Worm (Caenorhabditis elegans) whole organism, L4/young adult: ENCODE data around the gene drap-1.

Source experiments
- W03F9.2 ChIP-seq: fragments of 150-350 bp; optimal IDR thresholded peaks from 2 replicates; lab custom pipeline; 2014; ENCODE audit warnings: missing biosample characterization, missing genetic modification characterization
- dao-5 ChIP-seq: sonication (generic microtip); optimal IDR thresholded peaks from 2 replicates; lab custom pipeline; 2016; ENCODE audit warnings: missing genotype, missing genetic modification characterization, moderate library complexity, missing compliant biosample characterization
- him-1 ChIP-seq: sonication (generic microtip); optimal IDR thresholded peaks from 2 replicates; lab custom pipeline; 2016; ENCODE audit warnings: missing genotype, missing genetic modification reagents, missing genetic modification characterization, missing compliant biosample characterization

Gene drap-1

ce11 chrV:9758437-9758836 is 28.5 kb downstream of the drap-1 start:
- TF ChIP-seq him-1 (no peak), dao-5 (tag; lab: Kevin White, UChicago) (no peak), W03F9.2 (no peak)

ce11 chrV:9763759-9764158 is 33.9 kb downstream of the drap-1 start:
- TF ChIP-seq W03F9.2 (no peak), dao-5 (tag; lab: Kevin White, UChicago) (no peak), him-1 (no peak)

DNA sequence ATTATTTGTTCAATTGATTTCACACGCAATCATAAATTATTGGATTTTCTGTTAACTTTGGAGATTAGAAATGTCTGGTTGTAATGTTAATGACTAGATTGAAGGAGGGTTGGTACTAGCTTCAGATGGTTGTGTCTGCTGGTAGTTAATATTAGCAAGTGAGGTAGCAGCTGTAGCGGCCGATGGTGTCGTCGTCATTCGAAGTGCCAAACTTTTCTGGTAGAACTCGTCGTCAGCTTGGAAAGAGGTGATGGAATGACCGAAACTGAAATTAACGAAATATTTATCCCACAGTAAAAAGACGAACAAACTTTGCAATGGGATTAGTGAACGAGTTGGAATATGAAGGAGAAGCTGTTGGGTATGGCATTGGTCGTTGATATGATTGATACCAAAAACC is 34.6 kb downstream of the drap-1 start:
- TF ChIP-seq him-1 (no peak), W03F9.2 (no peak), dao-5 (tag; lab: Kevin White, UChicago) (no peak)

DNA sequence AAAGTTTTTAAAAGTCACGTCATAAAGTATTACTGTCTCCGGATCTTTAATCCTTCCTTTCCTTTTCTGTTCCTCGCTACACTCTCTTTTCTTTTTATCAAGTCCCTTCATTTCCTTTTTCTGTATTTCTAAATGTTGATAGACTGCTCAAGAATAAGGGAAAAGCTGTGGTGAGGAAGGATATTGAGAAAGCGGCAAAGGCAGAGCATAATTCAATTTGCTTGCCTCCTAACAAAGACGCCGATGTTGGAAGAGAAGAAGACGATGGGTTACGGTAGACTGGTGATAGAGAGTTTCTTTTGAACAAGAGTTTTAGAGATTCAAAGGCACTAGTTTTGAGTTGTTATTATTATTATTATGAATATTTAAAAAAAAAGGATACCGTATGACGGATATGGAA is 35.7 kb downstream of the drap-1 start:
- TF ChIP-seq dao-5 (tag; lab: Kevin White, UChicago) (no peak), W03F9.2 (no peak), him-1 (no peak)

- no peak for TF ChIP-seq dao-5 (tag; lab: Kevin White, UChicago)
- no peak for TF ChIP-seq W03F9.2
- no peak for TF ChIP-seq him-1
Observed at ce11 chrV:9767941-9768340, 38.0 kb downstream of the drap-1 start.

DNA sequence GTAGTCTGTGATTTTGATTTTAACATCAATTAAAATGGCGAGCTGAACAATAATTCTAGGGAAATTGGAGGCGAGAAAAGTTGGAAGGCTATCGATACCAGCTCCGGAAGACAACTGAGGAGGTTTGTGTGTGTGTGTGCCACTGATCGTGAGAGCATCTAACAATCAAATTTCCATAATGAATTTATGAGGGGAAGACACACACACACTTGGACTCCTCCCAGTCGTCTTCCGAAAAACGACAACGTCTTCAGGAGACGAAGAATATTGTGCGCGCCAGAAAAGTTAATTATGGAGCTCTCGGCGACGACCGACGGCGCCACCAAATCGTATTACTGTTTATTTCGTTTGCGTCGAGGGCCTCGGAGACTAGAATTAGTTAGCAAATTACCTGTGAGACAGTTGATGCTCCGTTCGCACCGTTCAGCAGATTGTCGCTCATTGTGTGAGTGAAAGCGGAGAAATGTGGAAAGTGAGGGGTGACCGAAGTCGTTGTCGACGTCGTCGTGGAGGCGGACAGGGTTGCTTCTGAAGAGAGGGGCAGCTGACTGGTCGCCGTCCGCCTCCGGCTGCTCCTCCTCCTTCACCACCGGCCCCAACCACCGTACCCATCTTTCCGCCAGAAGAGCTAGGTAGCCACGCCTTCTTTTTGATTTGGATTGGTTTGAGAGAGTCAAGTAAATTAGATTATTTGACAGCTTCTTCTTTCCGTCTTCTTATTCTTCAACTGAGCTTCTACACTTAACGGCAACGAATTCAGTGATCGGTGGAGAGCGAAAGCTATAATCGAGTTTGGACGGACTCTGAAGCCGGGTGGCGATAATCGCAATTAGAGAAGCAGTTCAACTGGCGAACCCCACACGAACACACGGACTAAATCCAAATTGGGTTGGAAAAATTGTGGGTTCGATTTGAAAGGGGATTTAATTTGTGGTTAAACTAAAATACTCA is 39.2 kb downstream of the drap-1 start, which contains the start of gene unc-42:
Gene unc-42, minus strand, starts transcription at position 564 of the 951 bp plus-strand sequence.
- TF ChIP-seq W03F9.2, result no peak
- no peak for TF ChIP-seq him-1
- TF ChIP-seq dao-5 (tag; lab: Kevin White, UChicago), result no peak

- TF ChIP-seq W03F9.2 (no peak), him-1 (no peak), dao-5 (tag; lab: Kevin White, UChicago) (no peak)
Observed at ce11 chrV:9771311-9771710, 41.4 kb downstream of the drap-1 start.

- TF ChIP-seq dao-5 (tag; lab: Kevin White, UChicago) (no peak), him-1 (no peak), W03F9.2 (no peak)
Observed at ce11 chrV:9771970-9772369, 42.1 kb downstream of the drap-1 start, which contains the start of gene F46B6.2. TSS of gene F46B6.2 (plus strand) at chrV:9772285.

ce11 chrV:9775734-9776133 is 45.8 kb downstream of the drap-1 start, which contains the start of gene F46B6.12:
TSS of gene F46B6.12 (minus strand) at chrV:9775834.
- TF ChIP-seq him-1 (no peak), W03F9.2 (no peak), dao-5 (tag; lab: Kevin White, UChicago) (no peak)

- no peak for TF ChIP-seq dao-5 (tag; lab: Kevin White, UChicago)
- no peak for TF ChIP-seq W03F9.2
Observed at ce11 chrV:9777645-9778044, 47.7 kb downstream of the drap-1 start, which contains the start of gene smg-4. TSS of gene smg-4 (minus strand) at chrV:9777745.

- TF ChIP-seq dao-5 (tag; lab: Kevin White, UChicago) (no peak), him-1 (no peak), W03F9.2 (no peak)
Observed at ce11 chrV:9779418-9779817, 49.5 kb downstream of the drap-1 start, which contains the start of gene F46B6.4. TSS of gene F46B6.4 (minus strand) at chrV:9779518.

- TF ChIP-seq him-1 (no peak), W03F9.2 (no peak), dao-5 (tag; lab: Kevin White, UChicago) (no peak)
Observed at ce11 chrV:9782045-9782444, 52.1 kb downstream of the drap-1 start.

DNA sequence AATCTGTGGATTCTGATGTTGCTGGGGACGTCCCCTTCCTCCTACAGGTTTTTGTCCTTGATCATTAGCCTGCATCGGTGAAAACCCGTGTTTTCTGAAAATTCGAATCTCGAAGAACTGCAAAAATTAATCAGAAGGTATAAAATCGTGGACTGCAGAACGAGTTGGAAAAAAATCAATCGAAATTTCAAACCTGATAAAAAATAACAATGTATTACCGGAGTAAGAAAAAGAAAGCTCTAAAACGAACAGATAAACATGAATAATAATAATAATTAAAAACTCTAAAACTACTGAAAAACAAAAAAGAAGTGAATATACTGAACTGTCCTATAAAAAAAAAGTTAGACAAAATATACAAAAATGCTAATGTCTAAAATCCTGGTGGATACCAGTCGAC is 53.1 kb downstream of the drap-1 start, which contains the start of gene F46B6.5:
Gene F46B6.5, minus strand, starts transcription at position 101 of the 400 bp plus-strand sequence.
- TF ChIP-seq him-1 (no peak), W03F9.2 (no peak), dao-5 (tag; lab: Kevin White, UChicago) (no peak)
